Worm (Caenorhabditis elegans): Measurements from ENCODE around the gene ogdh-1.

Gene ogdh-1

ce11 chrIV:4703911-4704310 is at the start of gene ogdh-1:
TSS of gene ogdh-1 (minus strand) at chrIV:4704011.
- TF ChIP-seq ceh-19 (GFP tag; optimal IDR thresholded peaks at IDR 0.05), result no peak
- no peak for TF ChIP-seq fkh-10 (GFP tag; optimal IDR thresholded peaks at IDR 0.05)
- no peak for TF ChIP-seq ahr-1 (tag; optimal IDR thresholded peaks at IDR 0.05)
- TF ChIP-seq C08G9.2 (tag; optimal IDR thresholded peaks at IDR 0.05), result no peak
- no peak for TF ChIP-seq hlh-30 (tag; optimal IDR thresholded peaks at IDR 0.05; ENCODE audit: insufficient read depth)

- TF ChIP-seq pag-3 (tag; optimal IDR thresholded peaks at IDR 0.05; ENCODE audit: borderline replicate concordance), result no peak
- no peak for TF ChIP-seq sdc-2 (tag; optimal IDR thresholded peaks at IDR 0.05)
- TF ChIP-seq pax-1 (tag; optimal IDR thresholded peaks at IDR 0.05), result no peak
- no peak for TF ChIP-seq lim-6 (tag; optimal IDR thresholded peaks at IDR 0.05)
- TF ChIP-seq ceh-48 (tag; optimal IDR thresholded peaks at IDR 0.05), result no peak
- TF ChIP-seq elt-2 (tag; optimal IDR thresholded peaks at IDR 0.05), result no peak
- no peak for TF ChIP-seq T23F11.4 (GFP tag; optimal IDR thresholded peaks at IDR 0.05)
- TF ChIP-seq ceh-34 (tag; optimal IDR thresholded peaks at IDR 0.05), result no peak
- TF ChIP-seq F13H6.1 (tag; optimal IDR thresholded peaks at IDR 0.05), result no peak
- no peak for TF ChIP-seq C38D4.7 (GFP tag; optimal IDR thresholded peaks at IDR 0.05)
- no peak for TF ChIP-seq ceh-6 (GFP tag; optimal IDR thresholded peaks at IDR 0.05)
- no peak for TF ChIP-seq ztf-16 (tag; optimal IDR thresholded peaks at IDR 0.05)
- TF ChIP-seq gmeb-2 (tag; optimal IDR thresholded peaks at IDR 0.05), result no peak
- no peak for TF ChIP-seq ceh-9 (tag; optimal IDR thresholded peaks at IDR 0.05)
- no peak for TF ChIP-seq hlh-6 (tag; optimal IDR thresholded peaks at IDR 0.05)
- TF ChIP-seq pha-4 (tag; optimal IDR thresholded peaks at IDR 0.05), result no peak
- TF ChIP-seq pat-9 (tag; optimal IDR thresholded peaks at IDR 0.05), result no peak
- no peak for TF ChIP-seq tbx-2 (tag; optimal IDR thresholded peaks at IDR 0.05)
Measured at ce11 chrIV:4751814-4752213, 48.0 kb upstream of the ogdh-1 start, which contains the start of gene Y17G9B.4. TSS of gene Y17G9B.4 (plus strand) at chrIV:4752119.

- TF ChIP-seq eyg-1 (tag; optimal IDR thresholded peaks at IDR 0.05) (peak; percentile 17), nhr-11 (tag; optimal IDR thresholded peaks at IDR 0.05) (peak; percentile 55), ceh-45 (GFP tag; IDR thresholded peaks at IDR 0.05) (peak; percentile 45; the same call in 1 of the 2 replicates), ttx-3 (tag; optimal IDR thresholded peaks at IDR 0.05) (peak; percentile 80), ceh-48 (tag; optimal IDR thresholded peaks at IDR 0.05) (peak; percentile 77), sox-4 (tag; optimal IDR thresholded peaks at IDR 0.05) (peak; percentile 58), hlh-6 (tag; optimal IDR thresholded peaks at IDR 0.05) (no peak), fkh-10 (GFP tag; optimal IDR thresholded peaks at IDR 0.05) (peak; percentile 92), ceh-2 (tag; optimal IDR thresholded peaks at IDR 0.05) (peak; percentile 63), gmeb-2 (tag; optimal IDR thresholded peaks at IDR 0.05) (peak; percentile 80), C08G9.2 (tag; optimal IDR thresholded peaks at IDR 0.05) (peak; percentile 70), ama-1 (optimal IDR thresholded peaks at IDR 0.05) (no peak), ref-2 (tag; optimal IDR thresholded peaks at IDR 0.05) (peak; percentile 99), che-1 (tag; optimal IDR thresholded peaks at IDR 0.05) (peak; percentile 49), dmd-4 (tag; optimal IDR thresholded peaks at IDR 0.05; ENCODE audit: borderline replicate concordance) (no peak), hlh-15 (tag; optimal IDR thresholded peaks at IDR 0.05) (peak; percentile 51), pax-1 (tag; optimal IDR thresholded peaks at IDR 0.05) (peak; percentile 85), ceh-6 (GFP tag; optimal IDR thresholded peaks at IDR 0.05) (peak; percentile 60), mec-3 (tag; optimal IDR thresholded peaks at IDR 0.05; ENCODE audit: borderline replicate concordance) (no peak), ceh-22 (tag; optimal IDR thresholded peaks at IDR 0.05) (peak; percentile 29), odd-2 (tag; optimal IDR thresholded peaks at IDR 0.05) (no peak), madf-2 (tag; optimal IDR thresholded peaks at IDR 0.05) (peak; percentile 88), fax-1 (tag; optimal IDR thresholded peaks at IDR 0.05) (peak; percentile 19), ceh-18 (tag; optimal IDR thresholded peaks at IDR 0.05) (peak; percentile 97), nhr-232 (tag; optimal IDR thresholded peaks at IDR 0.05) (no peak), pros-1 (tag; optimal IDR thresholded peaks at IDR 0.05) (peak; percentile 86), ceh-19 (GFP tag; optimal IDR thresholded peaks at IDR 0.05) (peak; percentile 76), Y22D7AL.16 (tag; optimal IDR thresholded peaks at IDR 0.05) (peak; percentile 41), ceh-30 (tag; optimal IDR thresholded peaks at IDR 0.05) (peak; percentile 99), ceh-34 (tag; optimal IDR thresholded peaks at IDR 0.05) (peak; percentile 98), nfya-1 (tag; optimal IDR thresholded peaks at IDR 0.05) (peak; percentile 99), T23F11.4 (GFP tag; optimal IDR thresholded peaks at IDR 0.05) (peak; percentile 79), dve-1 (tag; optimal IDR thresholded peaks at IDR 0.05) (peak; percentile 94), ets-4 (tag; optimal IDR thresholded peaks at IDR 0.05) (peak; percentile 93), unc-55 (GFP tag; optimal IDR thresholded peaks at IDR 0.05) (peak; percentile 76)
Measured at ce11 chrIV:4749728-4750278, 46.0 kb upstream of the ogdh-1 start, which contains the start of the genes rpl-20 and Y17G9B.5. TSS of gene rpl-20 (minus strand) at chrIV:4749778. TSS of gene Y17G9B.5 (plus strand) at chrIV:4750240.

All from whole organism, late embryonic.